Worm (Caenorhabditis elegans): Measurements from ENCODE around the gene rnp-3.

DNA sequence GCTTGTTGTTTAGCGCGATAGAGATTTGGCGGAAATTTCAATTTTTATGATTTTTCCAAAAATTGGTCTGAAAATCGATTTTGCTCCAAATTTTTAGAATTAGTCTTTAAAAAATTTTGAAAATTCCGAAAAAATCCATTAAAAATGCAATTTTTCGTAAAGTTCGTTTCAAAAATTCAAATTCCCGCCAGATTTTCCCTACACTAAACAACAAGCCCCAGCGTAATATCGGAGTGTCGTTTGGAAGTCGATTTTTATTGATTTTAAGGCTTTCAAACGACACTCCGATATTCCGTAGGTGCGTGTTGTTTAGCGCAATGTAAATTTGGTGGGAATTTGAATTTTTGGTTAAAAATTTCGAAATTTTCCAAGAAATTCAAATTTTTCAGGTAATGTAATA lies 2.8 kb downstream of the rnp-3 start:
- TF ChIP-seq nfyb-1 (GFP tag; IDR thresholded peaks at IDR 0.05) (no peak), ceh-79 (tag; optimal IDR thresholded peaks at IDR 0.05) (no peak), xnd-1 (tag; optimal IDR thresholded peaks at IDR 0.05) (no peak), pha-4 (tag; optimal IDR thresholded peaks at IDR 0.05) (no peak), dox-1 (GFP tag; IDR thresholded peaks at IDR 0.05) (0 out of 2 replicates have a peak, but pooled peaks have one; percentile 36), snpc-4 (GFP tag; optimal IDR thresholded peaks at IDR 0.05) (no peak), snpc-4 (tag; optimal IDR thresholded peaks at IDR 0.05) (no peak), D2030.7 (GFP tag; IDR thresholded peaks at IDR 0.05) (peak; percentile 32; the same call in 1 of the 2 replicates), somi-1 (GFP tag; optimal IDR thresholded peaks at IDR 0.05) (no peak), K12H6.12 (tag; optimal IDR thresholded peaks at IDR 0.05) (no peak)

Data from whole organism, young adult.